Worm (Caenorhabditis elegans) whole organism, early embryonic: ENCODE measurements around the gene pir-1.

Experiments used
- B0310.2 ChIP-seq: sonication (generic microtip); optimal IDR thresholded peaks from 2 replicates; lab custom pipeline; 2016; ENCODE audit warnings: mild to moderate bottlenecking, missing genetic modification characterization, missing compliant biosample characterization
- F13C5.2 ChIP-seq: sonication (generic microtip); optimal IDR thresholded peaks from 2 replicates; lab custom pipeline; 2017; ENCODE audit warnings: mild to moderate bottlenecking, missing genetic modification characterization, inconsistent platforms, missing compliant biosample characterization
- ama-1 ChIP-seq: fragments of 150-350 bp; optimal IDR thresholded peaks from 2 replicates; lab custom pipeline; 2014
- ceh-36 ChIP-seq: sonication (generic microtip); optimal IDR thresholded peaks from 2 replicates; lab custom pipeline; 2016; ENCODE audit warnings: missing genetic modification characterization, inconsistent platforms, missing compliant biosample characterization
- ets-7 ChIP-seq: sonication (generic microtip); optimal IDR thresholded peaks from 2 replicates; lab custom pipeline; 2016; ENCODE audit warnings: missing genotype, missing genetic modification characterization, missing compliant biosample characterization
- flt-1 ChIP-seq: fragments of 200-800 bp; sonication (Bioruptor generic); IDR thresholded peaks from 2 replicates; pipeline ENCODE4 v1.3.6; 2022; ENCODE audit warnings: missing genetic modification characterization, missing compliant biosample characterization
- hmbx-1 ChIP-seq: sonication (generic microtip); optimal IDR thresholded peaks from 2 replicates; lab custom pipeline; 2016; ENCODE audit warnings: mild to moderate bottlenecking, missing genetic modification characterization, missing compliant biosample characterization
- hmg-4 ChIP-seq: fragments of 200-800 bp; sonication (Bioruptor generic); optimal IDR thresholded peaks from 2 replicates; lab custom pipeline; 2018; ENCODE audit warnings: mild to moderate bottlenecking, missing genetic modification characterization, missing compliant biosample characterization
- scrt-1 ChIP-seq: fragments of 200-800 bp; sonication (Bioruptor generic); IDR thresholded peaks from 2 replicates; pipeline ENCODE4 v1.3.6; 2022; ENCODE audit warnings: missing genetic modification characterization, missing compliant biosample characterization
- tbx-11 ChIP-seq: fragments of 200-800 bp; sonication (Bioruptor generic); IDR thresholded peaks from 2 replicates; pipeline ENCODE4 v1.3.6; 2022; ENCODE audit warnings: missing genetic modification characterization, missing compliant biosample characterization
- tra-4 ChIP-seq: sonication (generic microtip); optimal IDR thresholded peaks from 2 replicates; lab custom pipeline; 2017; ENCODE audit warnings: missing genetic modification characterization, missing compliant biosample characterization

DNA sequence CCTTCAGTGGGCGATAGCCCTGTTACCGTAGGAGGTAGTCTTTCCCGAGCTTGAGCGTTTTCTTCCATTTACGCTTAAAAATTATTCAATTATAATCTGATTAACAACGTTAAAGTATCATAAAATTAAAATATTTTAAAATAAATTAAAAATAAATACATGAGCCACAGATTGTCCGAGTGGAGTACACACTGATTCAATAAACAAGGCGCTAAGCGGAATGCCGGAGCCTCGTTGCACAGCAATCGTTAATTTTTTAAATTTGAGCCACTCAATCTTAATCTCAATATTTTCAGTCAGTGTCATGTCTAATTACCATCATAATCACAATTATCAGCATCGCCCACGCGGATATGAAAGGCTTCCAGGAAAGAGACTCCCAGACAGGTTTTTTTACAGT lies at the start of gene pir-1, which contains the start of gene sec-5:
- TF ChIP-seq tra-4 (tag; lab: Kevin White, UChicago) (no peak), ama-1 (lab: Kevin White, UChicago) (no peak), scrt-1 (GFP tag; lab: Robert Waterston, UW) (no peak), tbx-11 (no peak), ceh-36 (no peak), F13C5.2 (tag; lab: Kevin White, UChicago) (peak; percentile 26), hmbx-1 (no peak), ets-7 (tag; lab: Kevin White, UChicago) (no peak), hmg-4 (GFP tag; lab: Kevin White, UChicago) (no peak), B0310.2 (no peak), flt-1 (no peak)
